Worm (Caenorhabditis elegans) whole organism, mixed stage, embryonic: ENCODE results near the gene hum-5.

ENCODE experiments used
- ceh-39 ChIP-seq: fragments of 150-350 bp; optimal IDR thresholded peaks from 2 replicates; lab custom pipeline; 2014; ENCODE audit warnings: missing biosample characterization, missing genetic modification characterization
- flh-1 ChIP-seq: fragments of 200-800 bp; sonication (Bioruptor generic); optimal IDR thresholded peaks from 2 replicates; lab custom pipeline; 2018; ENCODE audit warnings: mild to moderate bottlenecking, missing genetic modification characterization, moderate library complexity, missing compliant biosample characterization
- lsy-2 ChIP-seq: fragments of 150-350 bp; optimal IDR thresholded peaks from 2 replicates; lab custom pipeline; 2014; ENCODE audit warnings: missing biosample characterization, missing genetic modification characterization
- mab-5 ChIP-seq: fragments of 150-350 bp; optimal IDR thresholded peaks from 2 replicates; lab custom pipeline; 2014; ENCODE audit warnings: missing biosample characterization, missing genetic modification characterization
- nhr-237 ChIP-seq: fragments of 150-350 bp; optimal IDR thresholded peaks from 2 replicates; lab custom pipeline; 2014; ENCODE audit warnings: missing biosample characterization, missing genetic modification characterization
- nhr-76 ChIP-seq: sonication (generic microtip); optimal IDR thresholded peaks from 2 replicates; lab custom pipeline; 2017; ENCODE audit warnings: missing biosample characterization, missing genetic modification characterization
- pha-4 ChIP-seq: fragments of 150-350 bp; optimal IDR thresholded peaks from 2 replicates; lab custom pipeline; 2018; ENCODE audit warnings: missing biosample characterization, missing genetic modification reagents, missing genetic modification characterization
- sptf-1 ChIP-seq: sonication (generic microtip); optimal IDR thresholded peaks from 2 replicates; lab custom pipeline; 2017; ENCODE audit warnings: mild to moderate bottlenecking, missing genetic modification characterization, moderate library complexity, missing compliant biosample characterization
- unc-39 ChIP-seq: fragments of 150-350 bp; optimal IDR thresholded peaks from 2 replicates; lab custom pipeline; 2014; ENCODE audit warnings: missing biosample characterization, missing genetic modification characterization
- unc-62 ChIP-seq: fragments of 150-350 bp; optimal IDR thresholded peaks from 2 replicates; lab custom pipeline; 2014; ENCODE audit warnings: missing biosample characterization, missing genetic modification reagents, missing genetic modification characterization

ce11 chrIII:4004064-4004580 lies 32.5 kb downstream of the hum-5 start, which contains the start of gene tif-1A:
- TF ChIP-seq nhr-237 (tag; lab: Kevin White, UChicago) (peak; percentile 40), nhr-76 (no peak), unc-62 (GFP tag; lab: Kevin White, UChicago) (no peak), pha-4 (tag; lab: Kevin White, UChicago) (peak; percentile 83), mab-5 (tag; lab: Kevin White, UChicago) (no peak), lsy-2 (tag; lab: Kevin White, UChicago) (peak; percentile 84), sptf-1 (tag; lab: Kevin White, UChicago) (peak; percentile 58), flh-1 (no peak), ceh-39 (tag; lab: Kevin White, UChicago) (peak; percentile 75), unc-39 (tag; lab: Kevin White, UChicago) (no peak)
